Worm (Caenorhabditis elegans): ENCODE measurements around the gene gsto-2.

DNA sequence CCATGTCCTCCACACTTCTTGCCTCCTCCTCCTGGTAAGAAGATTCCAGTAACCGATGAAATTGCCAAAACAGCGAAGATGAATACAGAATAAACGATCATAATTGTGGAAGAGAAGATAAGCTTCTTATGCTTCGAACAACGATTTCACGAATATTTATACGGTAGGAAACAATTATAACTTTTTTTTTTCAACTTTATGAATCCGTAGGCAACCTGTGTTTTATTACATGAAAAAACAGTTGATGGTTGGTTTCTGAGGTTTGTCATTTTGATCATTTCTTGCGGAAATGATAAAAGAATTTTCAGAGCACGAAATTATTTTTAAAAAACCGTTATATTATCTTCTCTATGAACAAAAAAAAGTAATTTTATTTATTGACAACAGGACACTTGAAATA, 36.3 kb downstream of the gsto-2 start, which contains the start of gene fipr-16:
- TF ChIP-seq B0310.2 (tag; optimal IDR thresholded peaks at IDR 0.05) (no peak), flt-1 (GFP tag; IDR thresholded peaks at IDR 0.05) (no peak), tbx-11 (GFP tag; IDR thresholded peaks at IDR 0.05) (no peak), ama-1 (optimal IDR thresholded peaks at IDR 0.05) (no peak), aly-1 (tag; optimal IDR thresholded peaks at IDR 0.05) (no peak)
